Fruit fly (Drosophila melanogaster): ENCODE data around the gene CG32264.

DNA sequence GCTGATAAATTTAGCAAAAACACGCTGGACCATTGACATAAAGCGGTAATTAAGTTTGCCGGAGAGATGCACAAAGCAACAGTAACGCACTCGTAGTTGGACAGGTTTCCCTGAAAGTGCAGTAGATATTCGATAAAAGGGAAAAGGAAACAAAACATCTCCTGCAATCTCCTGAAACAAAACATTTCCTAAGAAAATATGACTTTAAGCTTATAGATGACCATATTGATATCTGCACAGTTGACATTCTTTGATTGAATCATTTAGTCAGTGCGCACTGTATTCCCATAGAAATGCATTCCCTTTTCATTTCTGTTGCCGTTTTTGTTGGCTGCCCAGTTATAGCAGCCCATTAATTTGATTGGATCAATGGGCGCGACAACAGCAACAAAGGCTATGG, 46.6 kb upstream of the CG32264 start:
- TF ChIP-seq nmo (GFP tag; optimal IDR thresholded peaks at IDR 0.05) (peak; percentile 74), CG17385 (GFP tag; optimal IDR thresholded peaks at IDR 0.05) (peak; percentile 46), Fer3 (tag; optimal IDR thresholded peaks at IDR 0.05) (no peak), CG7987 (GFP tag; optimal IDR thresholded peaks at IDR 0.05) (no peak)
